Worm (Caenorhabditis elegans) whole organism, L2 larva: ENCODE data around the gene F07C3.3.

Experiments
- ama-1 ChIP-seq: fragments of 150-350 bp; optimal IDR thresholded peaks from 2 replicates; lab custom pipeline; 2018; ENCODE audit warnings: inconsistent platforms
- blmp-1 ChIP-seq: sonication (generic microtip); optimal IDR thresholded peaks from 2 replicates; lab custom pipeline; 2017; ENCODE audit warnings: missing genetic modification characterization, mild to moderate bottlenecking, missing compliant biosample characterization, antibody characterized with exemption, moderate library complexity; ENCODE audit not compliant: insufficient read depth
- lin-13 ChIP-seq: fragments of 150-350 bp; optimal IDR thresholded peaks from 2 replicates; lab custom pipeline; 2014; ENCODE audit warnings: missing biosample characterization, missing genetic modification reagents, missing genetic modification characterization

DNA sequence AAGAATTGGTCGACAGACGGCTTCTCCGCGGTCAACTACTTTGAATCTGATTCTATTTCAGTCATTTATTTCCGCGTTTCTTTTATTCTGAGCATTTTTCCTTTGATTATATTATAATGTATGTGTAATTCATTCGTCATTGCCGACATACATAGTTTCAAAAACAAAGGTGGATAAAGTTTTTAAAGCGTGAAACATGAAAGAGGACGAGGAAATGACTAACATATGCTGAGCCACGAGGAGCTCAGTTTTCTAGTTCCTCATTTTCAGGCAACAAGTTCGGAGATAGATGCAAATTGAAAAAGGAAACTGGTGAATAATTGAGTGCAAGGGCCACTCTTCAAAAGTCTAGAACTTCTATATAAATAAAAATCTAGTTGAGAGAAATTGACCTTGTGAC lies 36.0 kb upstream of the F07C3.3 start:
- TF ChIP-seq lin-13 (GFP tag; lab: Kevin White, UChicago) (no peak), blmp-1 (no peak), ama-1 (lab: Kevin White, UChicago) (no peak)
